Worm (Caenorhabditis elegans) whole organism, dauer: ENCODE results near the gene grl-13.

Source experiments
- unc-62 ChIP-seq: sonication (generic microtip); optimal IDR thresholded peaks from 2 replicates; lab custom pipeline; 2017; ENCODE audit warnings: missing biosample characterization, missing genetic modification reagents, missing genetic modification characterization

The grl-13 gene

ce11 chrV:4364517-4364916 is at the start of gene grl-13:
TSS of gene grl-13 (minus strand) at chrV:4364617.
- no peak for TF ChIP-seq unc-62 (GFP tag; lab: Kevin White, UChicago)

- TF ChIP-seq unc-62 (GFP tag; lab: Kevin White, UChicago), result no peak
Observed at ce11 chrV:4411714-4412113, 47.3 kb upstream of the grl-13 start, which contains the start of gene Y47D7A.17. TSS of gene Y47D7A.17 (minus strand) at chrV:4411814.

ce11 chrV:4410643-4411042 is 46.2 kb upstream of the grl-13 start, which contains the start of gene Y47D7A.3:
TSS of gene Y47D7A.3 (plus strand) at chrV:4410943.
- TF ChIP-seq unc-62 (GFP tag; lab: Kevin White, UChicago), result no peak

ce11 chrV:4407519-4407918 is 43.1 kb upstream of the grl-13 start, which contains the start of gene nhr-118:
TSS of gene nhr-118 (plus strand) at chrV:4407819.
- TF ChIP-seq unc-62 (GFP tag; lab: Kevin White, UChicago), result no peak

- TF ChIP-seq unc-62 (GFP tag; lab: Kevin White, UChicago), result no peak
Observed at ce11 chrV:4401865-4402264, 37.4 kb upstream of the grl-13 start, which contains the start of gene F13A2.5. TSS of gene F13A2.5 (minus strand) at chrV:4401965.

- TF ChIP-seq unc-62 (GFP tag; lab: Kevin White, UChicago), result no peak
Observed at ce11 chrV:4400118-4400517, 35.7 kb upstream of the grl-13 start, which contains the start of gene F13A2.4. TSS of gene F13A2.4 (minus strand) at chrV:4400218.

- TF ChIP-seq unc-62 (GFP tag; lab: Kevin White, UChicago), result no peak
Observed at ce11 chrV:4398884-4399283, 34.5 kb upstream of the grl-13 start.

ce11 chrV:4398127-4398526 is 33.7 kb upstream of the grl-13 start:
- TF ChIP-seq unc-62 (GFP tag; lab: Kevin White, UChicago), result no peak

ce11 chrV:4396257-4396656 is 31.8 kb upstream of the grl-13 start, which contains the start of gene F13A2.3:
TSS of gene F13A2.3 (minus strand) at chrV:4396357.
- TF ChIP-seq unc-62 (GFP tag; lab: Kevin White, UChicago), result no peak

- no peak for TF ChIP-seq unc-62 (GFP tag; lab: Kevin White, UChicago)
Observed at ce11 chrV:4387916-4388315, 23.5 kb upstream of the grl-13 start.

- TF ChIP-seq unc-62 (GFP tag; lab: Kevin White, UChicago), result no peak
Observed at ce11 chrV:4387402-4387801, 23.0 kb upstream of the grl-13 start, which contains the start of gene F13A2.9. TSS of gene F13A2.9 (minus strand) at chrV:4387502.

- no peak for TF ChIP-seq unc-62 (GFP tag; lab: Kevin White, UChicago)
Observed at ce11 chrV:4386173-4386572, 21.8 kb upstream of the grl-13 start, which contains the start of gene F13A2.10. TSS of gene F13A2.10 (minus strand) at chrV:4386273.

- no peak for TF ChIP-seq unc-62 (GFP tag; lab: Kevin White, UChicago)
Observed at ce11 chrV:4384482-4384881, 20.1 kb upstream of the grl-13 start, which contains the start of gene F13A2.2. TSS of gene F13A2.2 (minus strand) at chrV:4384582.

ce11 chrV:4382298-4382697 is 17.9 kb upstream of the grl-13 start, which contains the start of gene F13A2.1:
TSS of gene F13A2.1 (minus strand) at chrV:4382398.
- TF ChIP-seq unc-62 (GFP tag; lab: Kevin White, UChicago), result no peak

- no peak for TF ChIP-seq unc-62 (GFP tag; lab: Kevin White, UChicago)
Observed at ce11 chrV:4377622-4378021, 13.2 kb upstream of the grl-13 start, which contains the start of gene F32D1.8. TSS of gene F32D1.8 (minus strand) at chrV:4377722.

ce11 chrV:4375807-4376564 is 11.6 kb upstream of the grl-13 start, which contains the start of gene F32D1.7:
TSS of gene F32D1.7 (minus strand) at chrV:4376173.
- TF ChIP-seq unc-62 (GFP tag; lab: Kevin White, UChicago), result no peak
